Fruit fly (Drosophila melanogaster): ENCODE results near the gene CG34263.
A peak's percentile ranks its signal among the peaks of the same experiment; 100 is the strongest.

Gene CG34263

dm6 chr3L:224004-224951, 41.4 kb downstream of the CG34263 start (continued):
- no peak for TF ChIP-seq run (tag; optimal IDR thresholded peaks at IDR 0.05)
- no peak for TF ChIP-seq CG18262 (tag; optimal IDR thresholded peaks at IDR 0.05)
- TF ChIP-seq Med (GFP tag) = peak; percentile 85
- no peak for TF ChIP-seq CHES-1-like (GFP tag; optimal IDR thresholded peaks at IDR 0.05)
- no peak for TF ChIP-seq CG3407 (GFP tag; optimal IDR thresholded peaks at IDR 0.05)
- TF ChIP-seq CG30403 (GFP tag; optimal IDR thresholded peaks at IDR 0.05) = no peak
- TF ChIP-seq Hmx (GFP tag; optimal IDR thresholded peaks at IDR 0.05) = no peak
- no peak for TF ChIP-seq CG14710 (tag; optimal IDR thresholded peaks at IDR 0.05)
- no peak for TF ChIP-seq CG43689 (GFP tag; IDR thresholded peaks at IDR 0.05)
- peak; percentile 33 for TF ChIP-seq pfk (GFP tag; optimal IDR thresholded peaks at IDR 0.05)
- no peak for TF ChIP-seq zen2 (GFP tag; IDR thresholded peaks at IDR 0.05; ENCODE audit: partially characterized antibody)
- no peak for TF ChIP-seq Sin3A (optimal IDR thresholded peaks at IDR 0.05)
- TF ChIP-seq CrebB (tag; optimal IDR thresholded peaks at IDR 0.05) = peak; percentile 1
- TF ChIP-seq ro (GFP tag; IDR thresholded peaks at IDR 0.05) = no peak
- TF ChIP-seq CG18764 (GFP tag; optimal IDR thresholded peaks at IDR 0.05) = no peak
- no peak for TF ChIP-seq CG10274 (GFP tag; optimal IDR thresholded peaks at IDR 0.05)
- no peak for TF ChIP-seq fru (optimal IDR thresholded peaks at IDR 0.05)
- TF ChIP-seq Gsc (GFP tag; IDR thresholded peaks at IDR 0.05) = no peak
- no peak for TF ChIP-seq bowl (GFP tag; IDR thresholded peaks at IDR 0.05)
- TF ChIP-seq CG4360 (GFP tag; IDR thresholded peaks at IDR 0.05) = peak; percentile 80
- no peak for TF ChIP-seq psq (GFP tag; optimal IDR thresholded peaks at IDR 0.05)
- TF ChIP-seq Vsx1 (GFP tag; optimal IDR thresholded peaks at IDR 0.05) = no peak
- TF ChIP-seq BtbVII (GFP tag; optimal IDR thresholded peaks at IDR 0.05) = peak; percentile 6
- TF ChIP-seq Trl (optimal IDR thresholded peaks at IDR 0.05) = peak in 1 of 2 experiments; percentile 28
- peak; percentile 22 for TF ChIP-seq Trl (GFP tag; optimal IDR thresholded peaks at IDR 0.05)
- TF ChIP-seq gcm2 (GFP tag; optimal IDR thresholded peaks at IDR 0.05) = no peak
- TF ChIP-seq Sox102F (GFP tag; optimal IDR thresholded peaks at IDR 0.05) = no peak
- TF ChIP-seq ind (GFP tag; optimal IDR thresholded peaks at IDR 0.05) = no peak
- TF ChIP-seq CG5245 (GFP tag; optimal IDR thresholded peaks at IDR 0.05) = no peak
- TF ChIP-seq CG10431 (GFP tag; optimal IDR thresholded peaks at IDR 0.05) = peak; percentile 58
- TF ChIP-seq CG17359 (tag; optimal IDR thresholded peaks at IDR 0.05) = peak; percentile 10
- no peak for TF ChIP-seq grau (tag; optimal IDR thresholded peaks at IDR 0.05)
- no peak for TF ChIP-seq pita (GFP tag; optimal IDR thresholded peaks at IDR 0.05)
- peak; percentile 31 for TF ChIP-seq Meics (GFP tag; optimal IDR thresholded peaks at IDR 0.05)
- TF ChIP-seq CG12299 (tag; optimal IDR thresholded peaks at IDR 0.05) = no peak
- TF ChIP-seq Chrac-16 (GFP tag; optimal IDR thresholded peaks at IDR 0.05) = no peak
- no peak for TF ChIP-seq CG6683 (GFP tag; optimal IDR thresholded peaks at IDR 0.05)
- no peak for TF ChIP-seq CG17568 (GFP tag; optimal IDR thresholded peaks at IDR 0.05)
- peak; percentile 49 for TF ChIP-seq Hmr (GFP tag; optimal IDR thresholded peaks at IDR 0.05)
- no peak for TF ChIP-seq CG17612 (GFP tag; IDR thresholded peaks at IDR 0.05)
- no peak for TF ChIP-seq dmrt11E (tag; optimal IDR thresholded peaks at IDR 0.05)
- peak; percentile 17 for TF ChIP-seq ac (GFP tag; optimal IDR thresholded peaks at IDR 0.05)
- no peak for TF ChIP-seq CG12942 (GFP tag; optimal IDR thresholded peaks at IDR 0.05)
- peak; percentile 51; the same call in 1 of the 2 replicates for TF ChIP-seq sim (GFP tag; IDR thresholded peaks at IDR 0.05)
- TF ChIP-seq CG17829 (tag; optimal IDR thresholded peaks at IDR 0.05) = no peak
- peak; percentile 18 for TF ChIP-seq CG15514 (GFP tag; optimal IDR thresholded peaks at IDR 0.05)
- TF ChIP-seq Bdp1 (GFP tag; optimal IDR thresholded peaks at IDR 0.05) = peak; percentile 20
- TF ChIP-seq CG1529 (GFP tag; optimal IDR thresholded peaks at IDR 0.05) = no peak
- TF ChIP-seq fu2 (GFP tag; optimal IDR thresholded peaks at IDR 0.05) = no peak
- TF ChIP-seq dysf (GFP tag; IDR thresholded peaks at IDR 0.05) = no peak

All from whole organism, embryonic.